Fruit fly (Drosophila melanogaster) whole organism, embryonic: ENCODE measurements around the gene CG3777.
A peak's percentile ranks its signal among the peaks of the same experiment; 100 is the strongest.

Source experiments
- Aef1 ChIP-seq: fragments of 200-800 bp; sonication (Bioruptor generic); IDR thresholded peaks from 3 replicates; pipeline ENCODE4 v1.3.6; 2022; ENCODE audit warnings: missing biosample characterization, missing genetic modification characterization
- Bgb ChIP-seq: fragments of 200-800 bp; sonication (Bioruptor generic); IDR thresholded peaks from 2 replicates; pipeline ENCODE4 v1.3.6; 2022; ENCODE audit warnings: missing biosample characterization, missing genetic modification characterization; ENCODE audit not compliant: partially characterized antibody
- CG10147 ChIP-seq: fragments of 200-800 bp; sonication (Bioruptor generic); optimal IDR thresholded peaks from 2 replicates; lab custom pipeline; 2019; ENCODE audit warnings: missing biosample characterization, mild to moderate bottlenecking, missing genetic modification characterization, moderate library complexity
- CG10366 ChIP-seq: fragments of 200-800 bp; sonication (Bioruptor generic); IDR thresholded peaks from 2 replicates; pipeline ENCODE4 v1.3.6; 2022; ENCODE audit warnings: missing biosample characterization, missing genetic modification characterization
- CG11723 ChIP-seq: fragments of 200-800 bp; sonication (Bioruptor generic); optimal IDR thresholded peaks from 2 replicates; lab custom pipeline; 2017; ENCODE audit warnings: missing biosample characterization, mild to moderate bottlenecking, missing genetic modification characterization
- CG14667 ChIP-seq: fragments of 200-800 bp; sonication (Bioruptor generic); IDR thresholded peaks from 2 replicates; pipeline ENCODE4 v1.3.6; 2022; ENCODE audit warnings: missing biosample characterization, missing genetic modification characterization
- CG16779 ChIP-seq: fragments of 200-800 bp; sonication (Bioruptor generic); IDR thresholded peaks from 2 replicates; pipeline ENCODE4 v1.3.6; 2022; ENCODE audit warnings: missing biosample characterization, missing genetic modification characterization
- CG16813 ChIP-seq: fragments of 200-800 bp; sonication (Bioruptor generic); IDR thresholded peaks from 3 replicates; pipeline ENCODE4 v1.3.6; 2022; ENCODE audit warnings: missing biosample characterization, missing genetic modification characterization; ENCODE audit not compliant: partially characterized antibody
- CG16815 ChIP-seq: fragments of 200-800 bp; sonication (Bioruptor generic); optimal IDR thresholded peaks from 3 replicates; lab custom pipeline; 2017; ENCODE audit warnings: missing biosample characterization, mild to moderate bottlenecking, missing genetic modification characterization
- CG17568 ChIP-seq: fragments of 200-800 bp; sonication (Bioruptor generic); optimal IDR thresholded peaks from 2 replicates; lab custom pipeline; 2018; ENCODE audit warnings: missing biosample characterization, mild to moderate bottlenecking, missing genetic modification characterization, moderate library complexity
- CG3065 ChIP-seq: fragments of 200-800 bp; sonication (Bioruptor generic); optimal IDR thresholded peaks from 2 replicates; lab custom pipeline; 2016; ENCODE audit warnings: missing biosample characterization, missing genetic modification characterization
- CG4424 ChIP-seq: fragments of 200-800 bp; sonication (Bioruptor generic); optimal IDR thresholded peaks from 3 replicates; lab custom pipeline; 2016; ENCODE audit warnings: missing biosample characterization, missing genetic modification characterization
- CG5245 ChIP-seq: fragments of 200-800 bp; sonication (Bioruptor generic); optimal IDR thresholded peaks from 3 replicates; lab custom pipeline; 2016; ENCODE audit warnings: missing biosample characterization, missing genetic modification characterization
- CG6854 ChIP-seq: fragments of 200-800 bp; sonication (Bioruptor generic); optimal IDR thresholded peaks from 3 replicates; lab custom pipeline; 2017; ENCODE audit warnings: missing biosample characterization, mild to moderate bottlenecking, missing genetic modification characterization
- CG7745 ChIP-seq: fragments of 200-800 bp; sonication (Bioruptor generic); optimal IDR thresholded peaks from 2 replicates; lab custom pipeline; 2018; ENCODE audit warnings: missing biosample characterization, mild to moderate bottlenecking, missing genetic modification characterization, moderate library complexity
- CG8089 ChIP-seq: fragments of 200-800 bp; sonication (Bioruptor generic); optimal IDR thresholded peaks from 3 replicates; lab custom pipeline; 2016; ENCODE audit warnings: missing biosample characterization, missing genetic modification characterization
- CG8388 ChIP-seq: fragments of 200-800 bp; sonication (Bioruptor generic); optimal IDR thresholded peaks from 2 replicates; lab custom pipeline; 2019; ENCODE audit warnings: missing biosample characterization, mild to moderate bottlenecking, missing genetic modification characterization, moderate library complexity
- CG8765 ChIP-seq: fragments of 200-800 bp; sonication (Bioruptor generic); IDR thresholded peaks from 2 replicates; pipeline ENCODE4 v1.3.6; 2022; ENCODE audit warnings: missing biosample characterization, missing genetic modification characterization
- CG8944 ChIP-seq: fragments of 200-800 bp; sonication (Bioruptor generic); optimal IDR thresholded peaks from 3 replicates; lab custom pipeline; 2016; ENCODE audit warnings: missing biosample characterization, missing genetic modification characterization
- Dp ChIP-seq: fragments of 200-800 bp; sonication (Bioruptor generic); optimal IDR thresholded peaks from 2 replicates; lab custom pipeline; 2018; ENCODE audit warnings: missing biosample characterization, mild to moderate bottlenecking, missing genetic modification characterization, moderate library complexity
- ERR ChIP-seq: fragments of 200-800 bp; sonication (Bioruptor generic); optimal IDR thresholded peaks from 2 replicates; lab custom pipeline; 2016; ENCODE audit warnings: missing biosample characterization, missing genetic modification characterization
- Elba2 ChIP-seq: fragments of 200-800 bp; sonication (Bioruptor generic); optimal IDR thresholded peaks from 3 replicates; lab custom pipeline; 2016; ENCODE audit warnings: missing biosample characterization, missing genetic modification characterization
- Fer3 ChIP-seq: fragments of 200-800 bp; sonication (Bioruptor generic); optimal IDR thresholded peaks from 2 replicates; lab custom pipeline; 2018; ENCODE audit warnings: missing biosample characterization, mild to moderate bottlenecking, missing genetic modification characterization, moderate library complexity
- Hsf ChIP-seq: fragments of 200-800 bp; sonication (Bioruptor generic); optimal IDR thresholded peaks from 3 replicates; lab custom pipeline; 2016; ENCODE audit warnings: missing biosample characterization, missing genetic modification characterization
- Lpt ChIP-seq: fragments of >200 bp; optimal IDR thresholded peaks from 2 replicates; lab custom pipeline; 2018; ENCODE audit warnings: missing biosample characterization, missing genetic modification characterization
- Mes4 ChIP-seq: fragments of 200-800 bp; sonication (Bioruptor generic); optimal IDR thresholded peaks from 2 replicates; lab custom pipeline; 2016; ENCODE audit warnings: missing biosample characterization, missing genetic modification characterization
- Sin3A ChIP-seq: fragments of >200 bp; optimal IDR thresholded peaks from 2 replicates; lab custom pipeline; 2018
- Vsx1 ChIP-seq: fragments of 200-800 bp; sonication (Bioruptor generic); optimal IDR thresholded peaks from 2 replicates; lab custom pipeline; 2017; ENCODE audit warnings: missing biosample characterization, mild to moderate bottlenecking, missing genetic modification characterization, missing genetic modification reagents
- abd-A ChIP-seq: fragments of 200-800 bp; sonication (Bioruptor generic); optimal IDR thresholded peaks from 3 replicates; lab custom pipeline; 2019; ENCODE audit warnings: missing biosample characterization, mild to moderate bottlenecking, missing genetic modification characterization, moderate library complexity
- ara ChIP-seq: fragments of 200-800 bp; sonication (Bioruptor generic); IDR thresholded peaks from 2 replicates; pipeline ENCODE4 v1.3.6; 2022; ENCODE audit warnings: missing biosample characterization, missing genetic modification characterization
- bbx ChIP-seq: fragments of 200-800 bp; sonication (Bioruptor generic); IDR thresholded peaks from 2 replicates; pipeline ENCODE4 v1.3.6; 2022; ENCODE audit warnings: missing biosample characterization, missing genetic modification characterization; ENCODE audit not compliant: partially characterized antibody
- chn ChIP-seq: fragments of 200-800 bp; sonication (Bioruptor generic); optimal IDR thresholded peaks from 2 replicates; lab custom pipeline; 2016; ENCODE audit warnings: missing biosample characterization, missing genetic modification characterization
- crol ChIP-seq: fragments of 200-800 bp; sonication (Bioruptor generic); IDR thresholded peaks from 2 replicates; pipeline ENCODE4 v1.3.6; 2022; ENCODE audit warnings: missing biosample characterization, missing genetic modification characterization
- ems ChIP-seq: fragments of 200-800 bp; sonication (Bioruptor generic); optimal IDR thresholded peaks from 3 replicates; lab custom pipeline; 2016; ENCODE audit warnings: missing biosample characterization, missing genetic modification characterization
- gsb-n ChIP-seq: fragments of 200-800 bp; sonication (Bioruptor generic); optimal IDR thresholded peaks from 3 replicates; lab custom pipeline; 2018; ENCODE audit warnings: missing biosample characterization, mild to moderate bottlenecking, missing genetic modification characterization
- hb ChIP-seq: fragments of 200-800 bp; sonication (Bioruptor generic); IDR thresholded peaks from 3 replicates; pipeline ENCODE4 v1.3.6; 2022; ENCODE audit warnings: missing biosample characterization, missing genetic modification characterization; ENCODE audit not compliant: partially characterized antibody
- hkb ChIP-seq, 2 experiments: fragments of 200-800 bp in 1 of 2; fragments of >200 bp in 1 of 2; sonication (Bioruptor generic) in 1 of 2; IDR thresholded peaks in 1 of 2; optimal IDR thresholded peaks in 1 of 2; 2 replicates each; pipeline versions ENCODE4 v1.3.6 to Lab custom; 2017 to 2022; ENCODE audit warnings: missing biosample characterization in 1 of 2, missing genetic modification characterization in 1 of 2
- lab ChIP-seq: fragments of 200-800 bp; sonication (Bioruptor generic); optimal IDR thresholded peaks from 3 replicates; lab custom pipeline; 2017; ENCODE audit warnings: missing biosample characterization, missing genetic modification characterization, mild to moderate bottlenecking, moderate library complexity, missing genetic modification reagents
- lilli ChIP-seq: fragments of 200-800 bp; sonication (Bioruptor generic); optimal IDR thresholded peaks from 3 replicates; lab custom pipeline; 2016; ENCODE audit warnings: missing biosample characterization, missing genetic modification characterization
- mirr ChIP-seq: fragments of 200-800 bp; sonication (Bioruptor generic); optimal IDR thresholded peaks from 3 replicates; lab custom pipeline; 2018; ENCODE audit warnings: missing biosample characterization, mild to moderate bottlenecking, missing genetic modification characterization
- mld ChIP-seq: fragments of 200-800 bp; sonication (Bioruptor generic); IDR thresholded peaks from 3 replicates; pipeline ENCODE4 v1.3.6; 2022; ENCODE audit warnings: missing biosample characterization, missing genetic modification characterization; ENCODE audit not compliant: partially characterized antibody
- nerfin-1 ChIP-seq: fragments of 200-800 bp; sonication (Bioruptor generic); optimal IDR thresholded peaks from 3 replicates; lab custom pipeline; 2019; ENCODE audit warnings: missing biosample characterization, mild to moderate bottlenecking, missing genetic modification characterization, moderate library complexity
- nom ChIP-seq: fragments of 200-800 bp; sonication (Bioruptor generic); optimal IDR thresholded peaks from 2 replicates; lab custom pipeline; 2017; ENCODE audit warnings: missing biosample characterization, missing genetic modification characterization, mild to moderate bottlenecking, moderate library complexity, missing genetic modification reagents
- pho ChIP-seq: fragments of 200-800 bp; sonication (Bioruptor generic); optimal IDR thresholded peaks from 2 replicates; lab custom pipeline; 2016; ENCODE audit warnings: missing biosample characterization, missing genetic modification characterization
- repo ChIP-seq: fragments of 200-800 bp; sonication (Bioruptor generic); optimal IDR thresholded peaks from 2 replicates; lab custom pipeline; 2016; ENCODE audit warnings: missing biosample characterization, missing genetic modification characterization
- scrt ChIP-seq: fragments of 200-800 bp; sonication (Bioruptor generic); optimal IDR thresholded peaks from 2 replicates; lab custom pipeline; 2018; ENCODE audit warnings: missing biosample characterization, mild to moderate bottlenecking, missing genetic modification characterization, moderate library complexity
- tna ChIP-seq: fragments of 200-800 bp; sonication (Bioruptor generic); IDR thresholded peaks from 2 replicates; pipeline ENCODE4 v1.3.6; 2022; ENCODE audit warnings: missing biosample characterization, missing genetic modification characterization; ENCODE audit not compliant: partially characterized antibody
- unc-4 ChIP-seq: fragments of 200-800 bp; sonication (Bioruptor generic); IDR thresholded peaks from 2 replicates; pipeline ENCODE4 v1.3.6; 2022; ENCODE audit warnings: missing biosample characterization, missing genetic modification characterization; ENCODE audit not compliant: partially characterized antibody
- vfl ChIP-seq: fragments of 200-800 bp; sonication (Bioruptor generic); optimal IDR thresholded peaks from 2 replicates; lab custom pipeline; 2016; ENCODE audit warnings: missing biosample characterization, missing genetic modification characterization
- vnd ChIP-seq: fragments of 200-800 bp; sonication (Bioruptor generic); IDR thresholded peaks from 3 replicates; pipeline ENCODE4 v1.3.6; 2022; ENCODE audit warnings: missing biosample characterization, missing genetic modification characterization; ENCODE audit not compliant: partially characterized antibody
- yki ChIP-seq: fragments of >200 bp; optimal IDR thresholded peaks from 3 replicates; lab custom pipeline; 2018

The CG3777 gene

dm6 chrX:255369-255768, 24.1 kb upstream of the CG3777 start, which contains the start of gene cin (continued):
- TF ChIP-seq ems: no peak
- TF ChIP-seq lab (GFP tag; lab: Kevin White, UChicago): no peak
- TF ChIP-seq CG11723: no peak
- TF ChIP-seq abd-A (tag; lab: Kevin White, UChicago): no peak
- no peak for TF ChIP-seq CG3065
- TF ChIP-seq CG10147 (GFP tag; lab: Kevin White, UChicago): peak; percentile 40
- peak; percentile 48 for TF ChIP-seq Fer3 (tag; lab: Kevin White, UChicago)
- TF ChIP-seq CG8089 (GFP tag; lab: Kevin White, UChicago): no peak
- TF ChIP-seq Hsf: peak; percentile 22
- no peak for TF ChIP-seq Sin3A (lab: Kevin White, UChicago)
- no peak for TF ChIP-seq scrt (GFP tag; lab: Kevin White, UChicago)
- TF ChIP-seq Bgb: no peak
- TF ChIP-seq CG8388 (GFP tag; lab: Kevin White, UChicago): peak; percentile 25
- TF ChIP-seq Dp (GFP tag; lab: Kevin White, UChicago): no peak
- no peak for TF ChIP-seq repo (GFP tag; lab: Kevin White, UChicago)
- TF ChIP-seq crol (GFP tag; lab: Robert Waterston, UW): no peak
- TF ChIP-seq CG5245 (GFP tag; lab: Kevin White, UChicago): no peak
- no peak for TF ChIP-seq pho (GFP tag; lab: Kevin White, UChicago)
- no peak for TF ChIP-seq ERR (GFP tag; lab: Kevin White, UChicago)
- TF ChIP-seq CG10366 (GFP tag; lab: Robert Waterston, UW): no peak
- no peak for TF ChIP-seq chn (GFP tag; lab: Kevin White, UChicago)
- no peak for TF ChIP-seq hkb (optimal IDR thresholded peaks at IDR 0.05; lab: Kevin White, UChicago)
- TF ChIP-seq hkb (GFP tag; IDR thresholded peaks at IDR 0.05; lab: Robert Waterston, UW): 0 out of 2 replicates have a peak, but pooled peaks have one; percentile 33
- TF ChIP-seq vnd (GFP tag; lab: Robert Waterston, UW): no peak
- no peak for TF ChIP-seq gsb-n
- TF ChIP-seq Elba2 (GFP tag; lab: Kevin White, UChicago): no peak
- peak; percentile 26 for TF ChIP-seq nom (GFP tag; lab: Kevin White, UChicago)
- TF ChIP-seq tna (GFP tag; lab: Robert Waterston, UW): no peak
- TF ChIP-seq CG7745 (tag; lab: Kevin White, UChicago): no peak
- TF ChIP-seq nerfin-1 (tag; lab: Kevin White, UChicago): no peak
- no peak for TF ChIP-seq CG17568
- no peak for TF ChIP-seq bbx (GFP tag; lab: Robert Waterston, UW)
- no peak for TF ChIP-seq CG14667 (GFP tag; lab: Robert Waterston, UW)
- peak; percentile 10 for TF ChIP-seq Vsx1 (GFP tag; lab: Kevin White, UChicago)
- TF ChIP-seq Aef1 (GFP tag; lab: Robert Waterston, UW): no peak
- TF ChIP-seq hb (GFP tag; lab: Robert Waterston, UW): no peak
- TF ChIP-seq Mes4: no peak
- TF ChIP-seq lilli (GFP tag; lab: Kevin White, UChicago): peak; percentile 36
- no peak for TF ChIP-seq mld
- TF ChIP-seq CG8765 (GFP tag; lab: Robert Waterston, UW): no peak
- no peak for TF ChIP-seq Lpt (GFP tag; lab: Kevin White, UChicago)
- TF ChIP-seq CG16813: no peak
- no peak for TF ChIP-seq yki (lab: Kevin White, UChicago)
- TF ChIP-seq CG16779 (GFP tag; lab: Robert Waterston, UW): no peak
- TF ChIP-seq CG16815 (GFP tag; lab: Kevin White, UChicago): no peak
- TF ChIP-seq mirr (GFP tag; lab: Kevin White, UChicago): no peak
- TF ChIP-seq vfl (GFP tag; lab: Kevin White, UChicago): no peak
- TF ChIP-seq CG4424 (GFP tag; lab: Kevin White, UChicago): peak; percentile 35
- TF ChIP-seq unc-4 (GFP tag; lab: Robert Waterston, UW): no peak
- TF ChIP-seq ara (GFP tag; lab: Robert Waterston, UW): no peak
- no peak for TF ChIP-seq CG8944 (GFP tag; lab: Kevin White, UChicago)
- no peak for TF ChIP-seq CG6854 (GFP tag; lab: Kevin White, UChicago)
